Fruit fly (Drosophila melanogaster): Measurements from ENCODE around the gene CG13046.

- TF ChIP-seq h (optimal IDR thresholded peaks at IDR 0.05) (no peak), insv (optimal IDR thresholded peaks at IDR 0.05) (no peak), Sin3A (optimal IDR thresholded peaks at IDR 0.05) (no peak), psq (optimal IDR thresholded peaks at IDR 0.05) (no peak), ttk (optimal IDR thresholded peaks at IDR 0.05) (no peak)
These were observed 31.2 kb upstream of the CG13046 start, which contains the start of the genes CG13041 and CG13060 for dm6 chr3L:16319399-16319906.
